Fruit fly (Drosophila melanogaster): Measurements from ENCODE around the gene Dpck.

Gene Dpck

DNA sequence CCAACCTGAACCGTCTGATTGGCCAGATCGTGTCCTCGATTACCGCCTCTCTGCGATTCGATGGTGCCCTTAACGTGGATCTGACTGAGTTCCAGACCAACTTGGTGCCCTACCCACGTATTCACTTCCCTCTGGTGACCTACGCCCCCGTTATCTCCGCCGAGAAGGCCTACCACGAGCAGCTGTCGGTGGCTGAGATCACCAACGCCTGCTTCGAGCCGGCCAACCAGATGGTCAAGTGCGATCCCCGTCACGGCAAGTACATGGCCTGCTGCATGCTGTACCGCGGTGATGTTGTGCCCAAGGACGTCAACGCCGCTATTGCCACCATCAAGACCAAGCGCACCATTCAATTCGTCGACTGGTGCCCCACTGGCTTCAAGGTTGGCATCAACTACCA, 5.9 kb downstream of the Dpck start:
- TF ChIP-seq GATAd (GFP tag; optimal IDR thresholded peaks at IDR 0.05) (no peak), Myc (optimal IDR thresholded peaks at IDR 0.05) (no peak)

DNA sequence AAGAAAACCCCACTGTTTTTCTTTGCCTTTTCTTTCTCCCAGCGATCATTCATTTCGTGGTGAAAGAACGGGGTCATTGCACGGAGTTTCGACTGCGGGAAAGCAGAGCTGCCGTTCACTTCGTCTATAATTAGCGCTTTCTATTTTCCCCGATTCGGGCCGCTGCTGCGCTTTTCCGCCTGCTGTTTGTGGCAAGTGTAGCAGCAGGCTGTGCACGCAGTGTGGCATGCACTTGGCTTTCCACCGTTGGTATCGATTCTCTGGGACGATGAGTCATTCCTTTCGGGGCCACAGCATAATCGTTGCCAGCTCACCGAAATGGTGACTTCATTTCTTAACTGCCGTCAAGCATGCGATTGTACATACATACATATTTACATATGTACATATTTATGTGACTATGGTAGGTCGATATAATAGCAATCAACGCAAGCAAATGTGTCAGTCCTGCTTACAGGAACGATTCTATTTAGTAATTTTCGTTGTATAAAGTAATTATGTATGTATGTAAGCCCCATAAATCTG, 6.9 kb downstream of the Dpck start:
- TF ChIP-seq Mio (GFP tag; optimal IDR thresholded peaks at IDR 0.05) = no peak
- no peak for TF ChIP-seq GATAd (GFP tag; optimal IDR thresholded peaks at IDR 0.05)
- TF ChIP-seq Rel (GFP tag; optimal IDR thresholded peaks at IDR 0.05) = no peak
- TF ChIP-seq Rel (tag; optimal IDR thresholded peaks at IDR 0.05) = peak; percentile 33
- TF ChIP-seq Jra (GFP tag; optimal IDR thresholded peaks at IDR 0.05) = peak; percentile 30
- TF ChIP-seq Hnf4 (GFP tag; optimal IDR thresholded peaks at IDR 0.05) = peak; percentile 13
- no peak for TF ChIP-seq Dif (GFP tag; optimal IDR thresholded peaks at IDR 0.05; ENCODE audit: partially characterized antibody)
- peak; percentile 27 for TF ChIP-seq brk (GFP tag; optimal IDR thresholded peaks at IDR 0.05)
- TF ChIP-seq CG9705 (GFP tag; optimal IDR thresholded peaks at IDR 0.05) = no peak

DNA sequence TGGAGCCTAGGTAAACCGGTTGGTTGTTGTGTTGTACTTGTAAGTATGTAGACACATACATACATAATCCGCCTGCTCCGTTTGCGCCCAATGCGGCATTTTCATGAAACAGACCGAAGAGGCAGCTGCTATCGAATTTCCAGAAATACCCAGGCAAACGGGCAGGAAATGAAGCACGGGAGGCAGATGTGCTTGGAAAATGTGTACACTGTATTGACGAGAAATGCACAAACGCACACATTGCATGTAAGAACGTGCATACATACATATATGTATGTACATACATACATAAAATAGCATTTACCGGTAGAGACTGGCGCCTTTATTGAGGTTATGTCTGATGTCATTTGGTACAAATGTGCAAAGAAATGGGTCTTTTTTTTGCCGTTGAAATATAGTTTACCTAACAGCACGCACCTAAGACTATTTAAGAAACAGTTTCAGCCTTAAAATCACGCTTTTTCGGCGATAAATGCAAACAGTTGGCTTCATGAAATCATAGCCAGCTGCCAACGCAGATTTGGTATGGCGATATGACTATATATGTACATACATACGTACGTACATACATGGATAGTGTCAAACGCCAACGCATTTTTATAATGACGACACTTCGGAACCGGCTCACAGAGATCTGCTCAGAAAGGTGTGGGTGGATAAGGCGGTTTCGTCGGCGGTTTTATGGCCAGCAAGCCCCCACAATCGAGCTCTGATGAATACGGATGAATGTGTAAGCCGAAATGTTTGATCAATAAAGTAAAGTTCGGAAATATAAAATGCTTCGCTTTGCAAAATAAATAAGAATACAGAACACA, 7.7 kb downstream of the Dpck start:
- TF ChIP-seq Myc (optimal IDR thresholded peaks at IDR 0.05) (no peak), pan (optimal IDR thresholded peaks at IDR 0.05) (no peak), Rel (GFP tag; optimal IDR thresholded peaks at IDR 0.05) (no peak), Rel (tag; optimal IDR thresholded peaks at IDR 0.05) (peak; percentile 17), N (GFP tag; optimal IDR thresholded peaks at IDR 0.05) (no peak), CG32264 (GFP tag; optimal IDR thresholded peaks at IDR 0.05) (no peak), sv (GFP tag; optimal IDR thresholded peaks at IDR 0.05) (no peak), ey (GFP tag; optimal IDR thresholded peaks at IDR 0.05) (no peak), tai (GFP tag; optimal IDR thresholded peaks at IDR 0.05) (no peak), HLH106 (tag; optimal IDR thresholded peaks at IDR 0.05) (peak; percentile 10), Mio (GFP tag; optimal IDR thresholded peaks at IDR 0.05) (no peak), GATAd (GFP tag; optimal IDR thresholded peaks at IDR 0.05) (no peak), Hnf4 (GFP tag; optimal IDR thresholded peaks at IDR 0.05) (no peak), dmrt93B (GFP tag; optimal IDR thresholded peaks at IDR 0.05) (no peak), OdsH (GFP tag; optimal IDR thresholded peaks at IDR 0.05) (no peak), Vsx2 (GFP tag; optimal IDR thresholded peaks at IDR 0.05; ENCODE audit: partially characterized antibody) (no peak)

DNA sequence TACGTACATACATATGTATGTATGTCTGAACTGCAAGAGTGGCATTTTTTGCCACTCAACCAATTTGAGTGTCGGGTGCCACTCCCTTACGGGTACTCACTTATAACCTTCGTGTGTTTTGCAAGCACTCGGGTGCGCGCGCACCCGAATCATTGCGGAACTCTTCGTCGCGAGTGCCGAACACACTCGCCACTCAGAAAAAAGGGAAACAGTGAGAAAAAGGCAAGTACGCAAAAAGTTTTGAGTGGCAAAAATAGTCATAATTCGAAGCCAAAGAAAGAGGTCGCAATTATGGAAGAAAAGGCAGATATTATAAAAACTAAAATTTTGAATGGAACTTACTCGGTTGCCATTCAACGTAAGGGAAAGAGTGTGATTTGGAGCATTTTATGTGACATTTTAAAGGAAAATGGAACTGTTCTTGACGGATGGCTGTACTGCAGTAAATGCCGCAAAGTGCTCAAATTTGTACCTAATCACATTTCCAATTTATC, 8.4 kb downstream of the Dpck start:
- no peak for TF ChIP-seq psq (GFP tag; optimal IDR thresholded peaks at IDR 0.05)
- no peak for TF ChIP-seq tai (GFP tag; optimal IDR thresholded peaks at IDR 0.05)
- no peak for TF ChIP-seq N (GFP tag; optimal IDR thresholded peaks at IDR 0.05)
- no peak for TF ChIP-seq Dif (GFP tag; optimal IDR thresholded peaks at IDR 0.05; ENCODE audit: partially characterized antibody)
- peak; percentile 53 for TF ChIP-seq Hr83 (GFP tag; optimal IDR thresholded peaks at IDR 0.05; ENCODE audit: poor library complexity, severe bottlenecking)
- TF ChIP-seq OdsH (GFP tag; optimal IDR thresholded peaks at IDR 0.05) = no peak
- no peak for TF ChIP-seq Dfd (GFP tag; optimal IDR thresholded peaks at IDR 0.05)
- no peak for TF ChIP-seq Rel (GFP tag; optimal IDR thresholded peaks at IDR 0.05)
- TF ChIP-seq Rel (tag; optimal IDR thresholded peaks at IDR 0.05) = peak; percentile 57
- TF ChIP-seq usp (GFP tag; optimal IDR thresholded peaks at IDR 0.05) = no peak
- TF ChIP-seq h (GFP tag; optimal IDR thresholded peaks at IDR 0.05) = peak; percentile 75
- TF ChIP-seq dsf (GFP tag; optimal IDR thresholded peaks at IDR 0.05; ENCODE audit: borderline replicate concordance) = no peak
- TF ChIP-seq lola (GFP tag; optimal IDR thresholded peaks at IDR 0.05) = no peak
- no peak for TF ChIP-seq Hnf4 (GFP tag; optimal IDR thresholded peaks at IDR 0.05)
- peak; percentile 33 for TF ChIP-seq rgr (GFP tag; optimal IDR thresholded peaks at IDR 0.05)
- no peak for TF ChIP-seq Vsx2 (GFP tag; optimal IDR thresholded peaks at IDR 0.05; ENCODE audit: partially characterized antibody)
- peak; percentile 36 for TF ChIP-seq ey (GFP tag; optimal IDR thresholded peaks at IDR 0.05)
- TF ChIP-seq HLH106 (tag; optimal IDR thresholded peaks at IDR 0.05) = no peak
- no peak for TF ChIP-seq CG32264 (GFP tag; optimal IDR thresholded peaks at IDR 0.05)
- TF ChIP-seq Mio (GFP tag; optimal IDR thresholded peaks at IDR 0.05) = no peak
- TF ChIP-seq foxo (GFP tag; optimal IDR thresholded peaks at IDR 0.05) = peak in 1 of 2 experiments; percentile 20
- TF ChIP-seq Myc (optimal IDR thresholded peaks at IDR 0.05) = no peak
- TF ChIP-seq sv (GFP tag; optimal IDR thresholded peaks at IDR 0.05) = no peak
- peak; percentile 40 for TF ChIP-seq pan (optimal IDR thresholded peaks at IDR 0.05)
- peak; percentile 29 for TF ChIP-seq woc (GFP tag; optimal IDR thresholded peaks at IDR 0.05)
- TF ChIP-seq CG9705 (GFP tag; optimal IDR thresholded peaks at IDR 0.05) = no peak
- TF ChIP-seq fru (GFP tag; optimal IDR thresholded peaks at IDR 0.05) = peak; percentile 40
- TF ChIP-seq br (GFP tag; optimal IDR thresholded peaks at IDR 0.05) = no peak
- no peak for TF ChIP-seq Sp1 (GFP tag; optimal IDR thresholded peaks at IDR 0.05)
- no peak for TF ChIP-seq dmrt93B (GFP tag; optimal IDR thresholded peaks at IDR 0.05)
- TF ChIP-seq brk (GFP tag; optimal IDR thresholded peaks at IDR 0.05) = peak; percentile 6
- TF ChIP-seq dl (GFP tag; optimal IDR thresholded peaks at IDR 0.05; ENCODE audit: insufficient read depth in 1 of 2, partially characterized antibody in 2 of 2) = no peak
- TF ChIP-seq Abd-B (GFP tag; optimal IDR thresholded peaks at IDR 0.05) = no peak
